Worm (Caenorhabditis elegans): Measurements from ENCODE around the gene pkd-2.

ce11 chrIV:15274063-15274462, 39.3 kb upstream of the pkd-2 start:
- no peak for TF ChIP-seq nhr-10 (tag; optimal IDR thresholded peaks at IDR 0.05)
- TF ChIP-seq ces-1 (GFP tag; optimal IDR thresholded peaks at IDR 0.05) = no peak
- peak in 1 of 2 experiments; percentile 93 for TF ChIP-seq unc-62 (GFP tag; optimal IDR thresholded peaks at IDR 0.05 in 1 of 2)
- TF ChIP-seq unc-62 (tag; optimal IDR thresholded peaks at IDR 0.05) = no peak
- TF ChIP-seq ceh-62 (tag; optimal IDR thresholded peaks at IDR 0.05) = no peak
- TF ChIP-seq daf-16 (GFP tag; optimal IDR thresholded peaks at IDR 0.05) = peak in 1 of 2 experiments; percentile 80
- no peak for TF ChIP-seq daf-16 (tag; optimal IDR thresholded peaks at IDR 0.05)
- no peak for TF ChIP-seq Y5F2A.4 (GFP tag; optimal IDR thresholded peaks at IDR 0.05)

All from whole organism, L4 larva.